Fruit fly (Drosophila melanogaster) whole organism, embryonic: ENCODE measurements around the gene Cpr23B.

Source experiments
- Bgb ChIP-seq: fragments of 200-800 bp; sonication (Bioruptor generic); IDR thresholded peaks from 2 replicates; pipeline ENCODE4 v1.3.6; 2022; ENCODE audit warnings: missing biosample characterization, missing genetic modification characterization; ENCODE audit not compliant: partially characterized antibody
- CG11696 ChIP-seq: fragments of 200-800 bp; sonication (Bioruptor generic); IDR thresholded peaks from 2 replicates; pipeline ENCODE4 v1.3.6; 2022; ENCODE audit warnings: missing biosample characterization, missing genetic modification characterization
- CG12071 ChIP-seq: fragments of 200-800 bp; sonication (Bioruptor generic); optimal IDR thresholded peaks from 3 replicates; lab custom pipeline; 2018; ENCODE audit warnings: missing biosample characterization, mild to moderate bottlenecking, missing genetic modification characterization
- CG1233 ChIP-seq: fragments of 200-800 bp; sonication (Bioruptor generic); optimal IDR thresholded peaks from 4 replicates; lab custom pipeline; 2018; ENCODE audit warnings: missing biosample characterization, mild to moderate bottlenecking, missing genetic modification characterization
- CG13424 ChIP-seq: fragments of 200-800 bp; sonication (Bioruptor generic); optimal IDR thresholded peaks from 2 replicates; lab custom pipeline; 2019; ENCODE audit warnings: missing biosample characterization, mild to moderate bottlenecking, missing genetic modification characterization, moderate library complexity
- CG1529 ChIP-seq: fragments of 200-800 bp; sonication (Bioruptor generic); optimal IDR thresholded peaks from 3 replicates; lab custom pipeline; 2018; ENCODE audit warnings: missing biosample characterization, missing genetic modification characterization
- CG18599 ChIP-seq: fragments of 200-800 bp; sonication (Bioruptor generic); optimal IDR thresholded peaks from 3 replicates; lab custom pipeline; 2017; ENCODE audit warnings: missing biosample characterization, missing genetic modification characterization, mild to moderate bottlenecking, moderate library complexity, missing genetic modification reagents
- CG2199 ChIP-seq: fragments of 200-800 bp; sonication (Bioruptor generic); IDR thresholded peaks from 3 replicates; pipeline ENCODE4 v1.3.6; 2022; ENCODE audit warnings: missing biosample characterization, missing genetic modification characterization
- CG5180 ChIP-seq: fragments of 200-800 bp; sonication (Bioruptor generic); optimal IDR thresholded peaks from 3 replicates; lab custom pipeline; 2017; ENCODE audit warnings: missing biosample characterization, missing genetic modification characterization, mild to moderate bottlenecking, moderate library complexity, missing genetic modification reagents
- CG7745 ChIP-seq: fragments of 200-800 bp; sonication (Bioruptor generic); optimal IDR thresholded peaks from 2 replicates; lab custom pipeline; 2018; ENCODE audit warnings: missing biosample characterization, mild to moderate bottlenecking, missing genetic modification characterization, moderate library complexity
- CG7839 ChIP-seq: fragments of 200-800 bp; sonication (Bioruptor generic); optimal IDR thresholded peaks from 3 replicates; lab custom pipeline; 2018; ENCODE audit warnings: missing biosample characterization, mild to moderate bottlenecking, missing genetic modification characterization, moderate library complexity
- CG7987 ChIP-seq: fragments of 200-800 bp; sonication (Bioruptor generic); optimal IDR thresholded peaks from 2 replicates; lab custom pipeline; 2018; ENCODE audit warnings: missing biosample characterization, mild to moderate bottlenecking, missing genetic modification characterization, moderate library complexity
- CHES-1-like ChIP-seq: fragments of 200-800 bp; sonication (Bioruptor generic); optimal IDR thresholded peaks from 2 replicates; lab custom pipeline; 2016; ENCODE audit warnings: missing biosample characterization, missing genetic modification characterization
- Camta ChIP-seq: fragments of 200-800 bp; sonication (Bioruptor generic); optimal IDR thresholded peaks from 2 replicates; lab custom pipeline; 2016; ENCODE audit warnings: missing biosample characterization, missing genetic modification characterization
- Deaf1 ChIP-seq: fragments of 200-800 bp; optimal IDR thresholded peaks from 3 replicates; lab custom pipeline; 2019; ENCODE audit warnings: missing biosample characterization, mild to moderate bottlenecking, missing genetic modification characterization, moderate library complexity
- Dfd ChIP-seq, 2 experiments: fragments of >200 bp; optimal IDR thresholded peaks; 2 replicates each; lab custom pipeline; 2017; ENCODE audit warnings: missing biosample characterization in 2 of 2, missing genetic modification characterization in 2 of 2
- Dip2 ChIP-seq: fragments of 200-800 bp; sonication (Bioruptor generic); IDR thresholded peaks from 2 replicates; pipeline ENCODE4 v1.3.6; 2022; ENCODE audit warnings: missing biosample characterization, missing genetic modification characterization
- HLH4C ChIP-seq: fragments of 200-800 bp; sonication (Bioruptor generic); IDR thresholded peaks from 3 replicates; pipeline ENCODE4 v1.3.6; 2022; ENCODE audit warnings: missing biosample characterization, missing genetic modification characterization; ENCODE audit not compliant: partially characterized antibody
- Hey ChIP-seq: fragments of 200-800 bp; sonication (Bioruptor generic); optimal IDR thresholded peaks from 3 replicates; lab custom pipeline; 2018; ENCODE audit warnings: missing biosample characterization, mild to moderate bottlenecking, missing genetic modification characterization
- Hsf ChIP-seq: fragments of 200-800 bp; sonication (Bioruptor generic); optimal IDR thresholded peaks from 3 replicates; lab custom pipeline; 2016; ENCODE audit warnings: missing biosample characterization, missing genetic modification characterization
- Lim3 ChIP-seq: fragments of 200-800 bp; sonication (Bioruptor generic); IDR thresholded peaks from 2 replicates; pipeline ENCODE4 v1.3.6; 2022; ENCODE audit warnings: missing biosample characterization, missing genetic modification characterization
- Opbp ChIP-seq: fragments of 200-800 bp; sonication (Bioruptor generic); IDR thresholded peaks from 3 replicates; pipeline ENCODE4 v1.3.6; 2022; ENCODE audit warnings: missing biosample characterization, missing genetic modification characterization; ENCODE audit not compliant: partially characterized antibody
- Scr ChIP-seq: fragments of 200-800 bp; sonication (Bioruptor generic); IDR thresholded peaks from 2 replicates; pipeline ENCODE4 v1.3.6; 2022; ENCODE audit warnings: missing biosample characterization, missing genetic modification characterization; ENCODE audit not compliant: partially characterized antibody
- Tbp ChIP-seq: fragments of >200 bp; optimal IDR thresholded peaks from 2 replicates; lab custom pipeline; 2018; ENCODE audit warnings: missing biosample characterization, missing genetic modification characterization
- Vsx1 ChIP-seq: fragments of 200-800 bp; sonication (Bioruptor generic); optimal IDR thresholded peaks from 2 replicates; lab custom pipeline; 2017; ENCODE audit warnings: missing biosample characterization, mild to moderate bottlenecking, missing genetic modification characterization, missing genetic modification reagents
- ase ChIP-seq: fragments of 200-800 bp; sonication (Bioruptor generic); IDR thresholded peaks from 3 replicates; pipeline ENCODE4 v1.3.6; 2022; ENCODE audit warnings: missing biosample characterization, missing genetic modification characterization
- ato ChIP-seq: fragments of 200-800 bp; sonication (Bioruptor generic); IDR thresholded peaks from 2 replicates; pipeline ENCODE4 v1.3.6; 2022; ENCODE audit warnings: missing biosample characterization, missing genetic modification characterization; ENCODE audit not compliant: partially characterized antibody
- bab2 ChIP-seq: fragments of 200-800 bp; sonication (Bioruptor generic); optimal IDR thresholded peaks from 2 replicates; lab custom pipeline; 2016; ENCODE audit warnings: missing biosample characterization, missing genetic modification characterization
- bbx ChIP-seq: fragments of 200-800 bp; sonication (Bioruptor generic); IDR thresholded peaks from 2 replicates; pipeline ENCODE4 v1.3.6; 2022; ENCODE audit warnings: missing biosample characterization, missing genetic modification characterization; ENCODE audit not compliant: partially characterized antibody
- bigmax ChIP-seq: fragments of 200-800 bp; sonication (Bioruptor generic); optimal IDR thresholded peaks from 2 replicates; lab custom pipeline; 2018; ENCODE audit warnings: missing biosample characterization, mild to moderate bottlenecking, missing genetic modification characterization
- bsh ChIP-seq, 2 experiments: fragments of 200-800 bp; sonication (Bioruptor generic); optimal IDR thresholded peaks; 2 replicates each; lab custom pipeline; 2017 to 2018; ENCODE audit warnings: mild to moderate bottlenecking in 2 of 2, missing biosample characterization in 2 of 2, missing genetic modification characterization in 2 of 2, moderate library complexity in 1 of 2
- btn ChIP-seq: fragments of 200-800 bp; sonication (Bioruptor generic); optimal IDR thresholded peaks from 2 replicates; lab custom pipeline; 2016; ENCODE audit warnings: missing biosample characterization, missing genetic modification characterization
- chinmo ChIP-seq: fragments of 200-800 bp; sonication (Bioruptor generic); IDR thresholded peaks from 4 replicates; pipeline ENCODE4 v1.3.6; 2022; ENCODE audit warnings: missing biosample characterization, missing genetic modification characterization; ENCODE audit not compliant: partially characterized antibody
- ci ChIP-seq: fragments of 200-800 bp; sonication (Bioruptor generic); IDR thresholded peaks from 3 replicates; pipeline ENCODE4 v1.3.6; 2022; ENCODE audit warnings: missing biosample characterization, missing genetic modification characterization
- dmrt11E ChIP-seq: fragments of 200-800 bp; sonication (Bioruptor generic); optimal IDR thresholded peaks from 3 replicates; lab custom pipeline; 2018; ENCODE audit warnings: missing biosample characterization, mild to moderate bottlenecking, missing genetic modification characterization, moderate library complexity
- emc ChIP-seq: fragments of 200-800 bp; sonication (Bioruptor generic); optimal IDR thresholded peaks from 2 replicates; lab custom pipeline; 2016; ENCODE audit warnings: missing biosample characterization, missing genetic modification characterization
- eyg ChIP-seq: fragments of 200-800 bp; sonication (Bioruptor generic); optimal IDR thresholded peaks from 3 replicates; lab custom pipeline; 2016; ENCODE audit warnings: missing biosample characterization, missing genetic modification characterization
- fd96Cb ChIP-seq: fragments of 200-800 bp; sonication (Bioruptor generic); optimal IDR thresholded peaks from 2 replicates; lab custom pipeline; 2018; ENCODE audit warnings: missing biosample characterization, mild to moderate bottlenecking, missing genetic modification characterization, moderate library complexity
- ftz-f1 ChIP-seq: fragments of 200-800 bp; sonication (Bioruptor generic); optimal IDR thresholded peaks from 2 replicates; lab custom pipeline; 2016; ENCODE audit warnings: missing biosample characterization, missing genetic modification characterization
- grn ChIP-seq: fragments of 200-800 bp; sonication (Bioruptor generic); optimal IDR thresholded peaks from 3 replicates; lab custom pipeline; 2017; ENCODE audit warnings: missing biosample characterization, missing genetic modification characterization
- gro ChIP-seq: fragments of 200-800 bp; sonication (Bioruptor generic); optimal IDR thresholded peaks from 2 replicates; lab custom pipeline; 2016; ENCODE audit warnings: missing biosample characterization, missing genetic modification characterization
- gsb-n ChIP-seq: fragments of 200-800 bp; sonication (Bioruptor generic); optimal IDR thresholded peaks from 3 replicates; lab custom pipeline; 2018; ENCODE audit warnings: missing biosample characterization, mild to moderate bottlenecking, missing genetic modification characterization
- lab ChIP-seq: fragments of 200-800 bp; sonication (Bioruptor generic); optimal IDR thresholded peaks from 3 replicates; lab custom pipeline; 2017; ENCODE audit warnings: missing biosample characterization, missing genetic modification characterization, mild to moderate bottlenecking, moderate library complexity, missing genetic modification reagents
- odd ChIP-seq: fragments of 200-800 bp; sonication (Bioruptor generic); optimal IDR thresholded peaks from 2 replicates; lab custom pipeline; 2017; ENCODE audit warnings: missing biosample characterization, mild to moderate bottlenecking, missing genetic modification characterization
- pita ChIP-seq: fragments of 200-800 bp; sonication (Bioruptor generic); optimal IDR thresholded peaks from 2 replicates; lab custom pipeline; 2017; ENCODE audit warnings: missing biosample characterization, mild to moderate bottlenecking, missing genetic modification characterization
- repo ChIP-seq: fragments of 200-800 bp; sonication (Bioruptor generic); optimal IDR thresholded peaks from 2 replicates; lab custom pipeline; 2016; ENCODE audit warnings: missing biosample characterization, missing genetic modification characterization
- stc ChIP-seq: fragments of 200-800 bp; sonication (Bioruptor generic); IDR thresholded peaks from 2 replicates; pipeline ENCODE4 v1.3.6; 2022; ENCODE audit warnings: missing biosample characterization, missing genetic modification characterization
- tin ChIP-seq: fragments of 200-800 bp; sonication (Bioruptor generic); optimal IDR thresholded peaks from 3 replicates; lab custom pipeline; 2016; ENCODE audit warnings: missing biosample characterization, missing genetic modification characterization
- yki ChIP-seq: fragments of >200 bp; optimal IDR thresholded peaks from 3 replicates; lab custom pipeline; 2018

Cpr23B gene

DNA sequence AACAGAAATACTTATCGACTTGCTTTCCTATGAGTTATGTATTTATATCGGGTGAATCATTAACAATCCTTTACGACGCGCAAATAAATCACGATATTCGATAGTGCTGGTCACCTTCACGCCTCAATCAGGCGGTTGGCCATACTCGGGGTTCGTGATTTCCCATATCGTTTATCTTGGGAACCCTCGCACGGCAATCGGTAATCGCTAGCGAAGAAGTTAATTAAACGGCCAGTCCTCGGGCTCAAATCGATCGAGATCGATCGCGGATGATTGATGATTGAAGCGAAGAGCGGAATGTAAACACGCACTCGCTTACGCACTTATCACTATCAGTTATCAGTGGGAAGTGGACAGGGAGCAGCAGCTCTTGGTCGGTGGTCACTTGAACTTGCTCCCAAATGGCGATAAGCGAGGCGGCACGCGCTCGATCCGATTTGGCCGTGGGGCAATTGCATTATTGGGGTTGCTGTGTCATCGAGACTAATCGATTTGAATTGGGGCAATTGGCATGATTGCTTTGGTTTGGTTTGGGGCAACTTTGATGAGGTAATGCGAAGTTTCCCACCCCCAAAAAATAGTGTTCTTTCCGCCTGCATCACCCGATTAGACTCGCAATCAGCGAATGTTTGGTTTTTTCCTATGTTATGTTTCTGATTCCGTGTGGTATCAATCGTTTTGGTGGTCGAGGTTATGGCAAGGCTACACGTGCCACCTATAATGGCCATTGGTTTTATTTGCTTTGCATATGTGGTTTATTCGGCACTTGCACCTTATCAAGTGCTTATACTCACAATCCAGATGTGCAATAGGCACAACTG, 37.0 kb upstream of the Cpr23B start:
- TF ChIP-seq pita (no peak), CG2199 (GFP tag; lab: Robert Waterston, UW) (no peak), repo (GFP tag; lab: Kevin White, UChicago) (no peak), yki (lab: Kevin White, UChicago) (no peak), ci (GFP tag; lab: Robert Waterston, UW) (no peak), CG7839 (tag; lab: Kevin White, UChicago) (no peak), odd (no peak), bbx (no peak), bigmax (no peak), gro (GFP tag; lab: Kevin White, UChicago) (peak; percentile 36), CG11696 (no peak), bsh (GFP tag; optimal IDR thresholded peaks at IDR 0.05; lab: Kevin White, UChicago) (no peak), Hey (tag; lab: Kevin White, UChicago) (peak; percentile 83), Bgb (0 out of 2 replicates have a peak, but pooled peaks have one; percentile 18), Opbp (GFP tag; lab: Robert Waterston, UW) (no peak), ato (GFP tag; lab: Robert Waterston, UW) (no peak), btn (GFP tag; lab: Kevin White, UChicago) (no peak), CG5180 (GFP tag; lab: Kevin White, UChicago) (peak; percentile 11), stc (GFP tag; lab: Robert Waterston, UW) (no peak), Vsx1 (peak; percentile 34), lab (GFP tag; lab: Kevin White, UChicago) (peak; percentile 90), Camta (GFP tag; lab: Kevin White, UChicago) (no peak), ase (GFP tag; lab: Robert Waterston, UW) (no peak), Hsf (no peak), emc (GFP tag; lab: Kevin White, UChicago) (no peak), Lim3 (GFP tag; lab: Robert Waterston, UW) (peak; percentile 63; the same call in 1 of the 2 replicates), HLH4C (GFP tag; lab: Robert Waterston, UW) (no peak), bab2 (GFP tag; lab: Kevin White, UChicago) (no peak), eyg (no peak), CHES-1-like (GFP tag; lab: Kevin White, UChicago) (no peak), Tbp (GFP tag; lab: Kevin White, UChicago) (no peak), dmrt11E (tag; lab: Kevin White, UChicago) (no peak), CG7987 (GFP tag; lab: Kevin White, UChicago) (peak; percentile 82), Dfd (GFP tag; optimal IDR thresholded peaks at IDR 0.05; lab: Kevin White, UChicago) (no peak), tin (GFP tag; lab: Kevin White, UChicago) (no peak), CG7745 (tag; lab: Kevin White, UChicago) (no peak), CG13424 (tag; lab: Kevin White, UChicago) (no peak), gsb-n (tag; lab: Kevin White, UChicago) (no peak), ftz-f1 (GFP tag; lab: Kevin White, UChicago) (peak; percentile 41), grn (GFP tag; lab: Kevin White, UChicago) (peak; percentile 98), Deaf1 (tag; lab: Kevin White, UChicago) (peak; percentile 15), CG1529 (GFP tag; lab: Kevin White, UChicago) (no peak), CG12071 (GFP tag; lab: Kevin White, UChicago) (no peak), Dip2 (GFP tag; lab: Robert Waterston, UW) (no peak), CG18599 (GFP tag; lab: Kevin White, UChicago) (peak; percentile 44), fd96Cb (no peak), CG1233 (GFP tag; lab: Kevin White, UChicago) (no peak), chinmo (GFP tag; lab: Robert Waterston, UW) (0 out of 4 replicates have a peak, but pooled peaks have one; percentile 45), Scr (GFP tag; lab: Robert Waterston, UW) (no peak)
